Fruit fly (Drosophila melanogaster): Measurements from ENCODE around the gene CG5418.

dm6 chr2L:12455049-12455448 lies 2.0 kb upstream of the CG5418 start:
- no peak for TF ChIP-seq EcR (GFP tag; optimal IDR thresholded peaks at IDR 0.05)
- TF ChIP-seq pan (optimal IDR thresholded peaks at IDR 0.05), result no peak
- no peak for TF ChIP-seq psq (optimal IDR thresholded peaks at IDR 0.05)
- no peak for TF ChIP-seq usp (GFP tag; optimal IDR thresholded peaks at IDR 0.05)
- no peak for TF ChIP-seq CG8478 (optimal IDR thresholded peaks at IDR 0.05)
- no peak for TF ChIP-seq Dll (optimal IDR thresholded peaks at IDR 0.05)

Data from whole organism.